Worm (Caenorhabditis elegans) whole organism, L4/young adult: ENCODE data around the gene srd-1.

Source experiments
- W03F9.2 ChIP-seq: fragments of 150-350 bp; optimal IDR thresholded peaks from 2 replicates; lab custom pipeline; 2014; ENCODE audit warnings: missing biosample characterization, missing genetic modification characterization
- dao-5 ChIP-seq: sonication (generic microtip); optimal IDR thresholded peaks from 2 replicates; lab custom pipeline; 2016; ENCODE audit warnings: missing genotype, missing genetic modification characterization, moderate library complexity, missing compliant biosample characterization
- him-1 ChIP-seq: sonication (generic microtip); optimal IDR thresholded peaks from 2 replicates; lab custom pipeline; 2016; ENCODE audit warnings: missing genotype, missing genetic modification reagents, missing genetic modification characterization, missing compliant biosample characterization

Gene srd-1

DNA sequence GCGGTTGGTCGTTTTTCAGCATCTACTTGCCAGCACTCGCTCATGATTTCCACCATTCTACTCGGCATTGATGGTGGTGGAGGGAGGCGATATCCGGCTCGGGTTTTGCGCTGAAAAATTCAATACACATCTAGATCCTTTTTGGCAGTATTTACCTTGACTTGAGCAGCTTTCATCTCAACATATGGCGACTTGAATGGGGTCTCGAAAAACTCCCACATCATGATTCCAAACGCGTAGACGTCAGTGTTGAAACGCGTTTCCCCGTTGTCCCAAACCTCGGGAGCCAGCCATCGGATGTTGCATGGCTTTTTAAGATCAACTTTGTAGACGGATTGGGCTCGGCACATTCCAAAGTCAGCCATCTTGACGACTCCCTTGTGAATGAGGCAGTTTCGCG is 16.0 kb upstream of the srd-1 start:
- TF ChIP-seq dao-5 (no peak), him-1 (tag; lab: Kevin White, UChicago) (no peak), W03F9.2 (tag; lab: Kevin White, UChicago) (no peak)

DNA sequence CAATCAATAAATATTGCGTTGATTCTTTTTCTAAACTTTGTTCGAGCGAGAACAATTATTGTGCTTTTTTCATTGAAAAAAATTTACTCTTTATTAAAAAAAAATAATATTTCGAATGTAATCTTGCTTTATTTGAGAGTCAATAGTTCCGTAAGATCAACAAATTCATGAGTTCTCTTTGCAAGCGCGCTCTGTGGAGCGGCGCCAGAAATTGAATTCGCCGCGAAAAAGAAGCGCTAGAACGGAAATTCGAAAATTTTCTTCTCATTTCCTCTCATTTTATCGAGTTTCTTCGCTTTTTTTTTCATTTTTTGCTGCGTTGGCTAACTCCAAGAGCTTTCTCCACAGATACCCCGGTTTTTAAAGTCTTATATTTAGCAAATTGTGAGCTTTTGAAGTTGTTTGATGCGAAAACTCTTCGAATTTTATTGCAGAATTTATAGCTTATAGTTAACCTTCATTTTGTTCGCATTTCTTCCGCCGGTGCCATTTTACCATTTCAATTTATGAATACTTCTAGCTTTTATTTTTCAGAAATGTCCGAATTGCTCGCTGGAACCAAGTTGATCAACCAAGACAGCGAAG is 14.6 kb upstream of the srd-1 start, which contains the start of gene R05H5.3:
Gene R05H5.3 (plus strand): TSS at position 535 of the 585 bp plus-strand sequence.
- peak; percentile 16 for TF ChIP-seq him-1 (tag; lab: Kevin White, UChicago)
- peak; percentile 49 for TF ChIP-seq W03F9.2 (tag; lab: Kevin White, UChicago)
- no peak for TF ChIP-seq dao-5

DNA sequence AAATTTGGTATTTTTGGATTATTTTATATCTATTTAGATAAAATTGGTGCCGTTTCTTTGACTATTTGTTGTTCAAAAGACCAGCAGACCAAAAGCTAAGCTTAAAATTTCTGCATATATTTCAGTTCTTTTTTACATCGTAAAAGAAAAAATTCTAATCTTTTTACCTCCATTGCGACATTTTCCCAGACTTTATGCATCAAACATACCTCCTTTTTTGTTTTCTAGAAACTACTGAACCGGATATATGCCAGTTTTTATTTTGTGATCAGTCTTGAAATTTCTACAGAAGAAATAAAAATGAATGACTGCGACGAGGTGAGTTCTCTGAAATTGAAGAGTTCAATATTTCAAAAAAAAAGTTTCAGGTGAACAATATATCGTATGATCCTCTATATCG is 12.1 kb upstream of the srd-1 start, which contains the start of gene srb-6:
Gene srb-6 (plus strand): TSS at position 301 of the 400 bp plus-strand sequence.
- TF ChIP-seq him-1 (tag; lab: Kevin White, UChicago) (no peak), W03F9.2 (tag; lab: Kevin White, UChicago) (no peak), dao-5 (no peak)

DNA sequence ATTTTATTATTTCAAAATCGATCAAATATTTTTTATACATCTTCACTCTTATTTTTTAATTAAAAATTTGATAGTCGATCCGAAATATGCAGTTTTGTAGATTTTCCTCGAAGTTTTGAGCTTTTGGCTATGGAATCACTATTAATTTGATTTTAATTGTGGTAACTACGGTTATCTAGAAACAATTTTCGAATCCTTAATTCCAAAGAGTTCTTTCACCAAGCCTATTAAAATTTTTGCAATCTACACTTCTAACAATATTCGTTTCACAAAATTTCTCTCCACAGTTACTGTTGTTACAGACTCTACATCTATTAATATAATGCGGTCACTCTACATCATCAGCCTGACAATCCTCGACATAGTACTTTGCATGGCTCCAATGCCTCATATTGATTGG is 9.7 kb upstream of the srd-1 start, which contains the start of gene R05H5.7:
Gene R05H5.7 (plus strand): TSS at position 301 of the 400 bp plus-strand sequence.
- TF ChIP-seq him-1 (tag; lab: Kevin White, UChicago) (no peak), W03F9.2 (tag; lab: Kevin White, UChicago) (no peak), dao-5 (no peak)

DNA sequence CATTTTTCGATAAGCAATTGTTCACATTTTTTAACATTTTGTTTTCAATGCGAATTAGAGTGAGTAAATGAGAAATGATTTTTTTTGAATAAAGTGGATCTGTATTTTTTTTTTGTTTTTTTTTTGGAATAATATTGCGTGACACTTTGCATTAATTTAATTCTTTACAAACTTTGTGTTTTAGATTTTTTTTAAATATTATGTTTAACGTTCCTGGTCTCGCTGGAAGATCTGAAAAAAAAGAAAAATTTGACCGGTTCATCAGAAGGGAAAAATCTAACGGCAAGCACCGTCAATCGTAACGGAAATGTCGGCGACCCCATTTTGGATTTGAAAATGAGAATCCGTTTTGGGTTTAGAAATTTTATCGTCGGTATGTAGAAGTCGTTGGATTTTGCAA is 6.8 kb upstream of the srd-1 start, which contains the start of gene cdc-25.4:
Gene cdc-25.4 (minus strand): TSS at position 101 of the 400 bp plus-strand sequence.
- no peak for TF ChIP-seq W03F9.2 (tag; lab: Kevin White, UChicago)

DNA sequence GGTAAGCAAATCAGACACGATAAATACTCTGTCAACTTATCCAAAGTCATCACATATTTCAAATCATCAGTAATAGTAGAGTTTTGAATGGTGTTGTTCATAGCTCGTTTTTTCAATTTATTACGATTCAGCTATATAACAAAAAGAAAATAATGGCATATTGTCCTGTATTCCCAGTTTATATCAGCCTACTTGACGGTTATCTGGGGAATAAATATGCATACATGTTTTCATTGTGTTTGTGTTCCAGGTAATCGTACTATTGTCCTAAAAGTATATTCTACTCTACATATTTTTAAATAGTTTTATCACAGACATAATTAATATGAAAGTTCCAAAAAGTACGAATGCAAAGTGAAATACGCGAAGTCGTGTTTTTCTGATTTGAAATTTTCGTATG is 5.3 kb upstream of the srd-1 start, which contains the start of gene srd-2:
Gene srd-2 (minus strand): TSS at position 101 of the 400 bp plus-strand sequence.
- TF ChIP-seq W03F9.2 (tag; lab: Kevin White, UChicago) = no peak
- no peak for TF ChIP-seq dao-5
- TF ChIP-seq him-1 (tag; lab: Kevin White, UChicago) = no peak

DNA sequence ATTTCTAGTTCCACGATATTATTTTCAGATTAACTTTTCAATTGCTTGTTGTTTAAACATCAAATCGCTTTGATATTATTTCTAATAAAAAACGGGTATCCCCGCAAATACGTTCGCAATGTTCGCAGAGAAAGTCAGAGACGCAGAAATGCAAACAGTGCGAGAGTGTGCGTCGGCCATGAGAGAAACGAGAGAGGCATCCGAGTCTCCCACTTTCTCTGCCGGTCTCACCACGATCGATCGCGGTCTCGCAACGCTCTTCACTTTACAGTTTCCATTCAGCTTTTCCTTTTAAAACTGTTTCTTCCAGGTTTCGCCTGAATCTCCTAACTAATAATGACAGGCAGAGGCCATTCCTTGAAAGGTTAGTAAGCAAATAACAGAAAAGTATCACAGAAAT is 8.2 kb downstream of the srd-1 start, which contains the start of gene F33H1.4:
Gene F33H1.4 (plus strand): TSS at position 311 of the 400 bp plus-strand sequence.
- TF ChIP-seq him-1 (tag; lab: Kevin White, UChicago) (peak; percentile 22), dao-5 (no peak)

DNA sequence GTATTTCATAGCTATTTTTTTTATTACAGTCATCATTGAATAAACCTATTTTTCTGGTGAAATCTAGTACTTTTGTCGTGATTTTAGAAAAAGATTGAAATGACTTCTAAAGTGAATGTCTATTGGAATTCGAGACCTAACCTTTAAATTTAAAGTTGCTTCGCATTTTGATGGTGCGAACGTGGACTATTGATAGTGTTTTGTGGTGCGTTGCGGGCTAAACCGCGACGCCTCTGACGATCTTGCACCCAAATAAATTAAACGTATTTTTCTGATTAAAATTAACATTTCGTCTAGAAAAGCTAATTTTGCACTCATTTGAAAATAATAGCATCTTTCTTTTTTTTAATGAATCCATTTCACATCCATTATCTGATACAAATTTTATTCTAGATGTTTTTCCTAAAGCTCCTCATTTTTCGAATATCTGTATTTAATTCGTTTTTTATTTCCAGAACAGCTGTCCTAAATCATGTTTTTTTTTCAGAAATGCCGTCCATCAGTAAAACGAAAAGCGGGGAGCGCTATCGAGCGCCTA is 10.0 kb downstream of the srd-1 start, which contains the start of gene wbp-11:
Gene wbp-11 (plus strand): TSS at position 488 of the 538 bp plus-strand sequence.
- TF ChIP-seq dao-5 (no peak), W03F9.2 (tag; lab: Kevin White, UChicago) (no peak), him-1 (tag; lab: Kevin White, UChicago) (no peak)

DNA sequence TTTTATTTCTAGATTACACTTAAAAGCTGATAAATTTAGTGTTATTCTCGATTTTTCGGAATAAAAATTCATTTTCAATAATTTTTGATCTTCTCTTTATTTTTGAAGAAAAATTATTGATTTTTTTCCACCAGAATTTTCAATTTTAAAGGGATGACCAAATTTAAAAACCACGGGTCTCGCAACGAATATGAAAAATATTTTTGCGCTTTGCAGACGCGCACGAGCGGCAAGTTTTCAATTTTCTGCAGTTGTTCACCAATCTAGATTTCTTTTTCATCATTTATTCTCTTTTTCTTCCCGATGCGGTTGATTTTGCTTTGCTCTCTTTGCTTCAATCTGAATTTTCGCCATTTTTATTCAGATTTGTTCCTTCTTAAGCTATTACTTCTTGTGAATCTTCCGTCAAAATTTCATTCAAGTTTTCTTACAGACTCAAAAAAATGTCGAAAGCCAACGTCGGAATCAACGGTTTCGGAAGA is 11.7 kb downstream of the srd-1 start, which contains the start of gene gpd-4:
Gene gpd-4 (plus strand): TSS at position 432 of the 482 bp plus-strand sequence.
- no peak for TF ChIP-seq dao-5

DNA sequence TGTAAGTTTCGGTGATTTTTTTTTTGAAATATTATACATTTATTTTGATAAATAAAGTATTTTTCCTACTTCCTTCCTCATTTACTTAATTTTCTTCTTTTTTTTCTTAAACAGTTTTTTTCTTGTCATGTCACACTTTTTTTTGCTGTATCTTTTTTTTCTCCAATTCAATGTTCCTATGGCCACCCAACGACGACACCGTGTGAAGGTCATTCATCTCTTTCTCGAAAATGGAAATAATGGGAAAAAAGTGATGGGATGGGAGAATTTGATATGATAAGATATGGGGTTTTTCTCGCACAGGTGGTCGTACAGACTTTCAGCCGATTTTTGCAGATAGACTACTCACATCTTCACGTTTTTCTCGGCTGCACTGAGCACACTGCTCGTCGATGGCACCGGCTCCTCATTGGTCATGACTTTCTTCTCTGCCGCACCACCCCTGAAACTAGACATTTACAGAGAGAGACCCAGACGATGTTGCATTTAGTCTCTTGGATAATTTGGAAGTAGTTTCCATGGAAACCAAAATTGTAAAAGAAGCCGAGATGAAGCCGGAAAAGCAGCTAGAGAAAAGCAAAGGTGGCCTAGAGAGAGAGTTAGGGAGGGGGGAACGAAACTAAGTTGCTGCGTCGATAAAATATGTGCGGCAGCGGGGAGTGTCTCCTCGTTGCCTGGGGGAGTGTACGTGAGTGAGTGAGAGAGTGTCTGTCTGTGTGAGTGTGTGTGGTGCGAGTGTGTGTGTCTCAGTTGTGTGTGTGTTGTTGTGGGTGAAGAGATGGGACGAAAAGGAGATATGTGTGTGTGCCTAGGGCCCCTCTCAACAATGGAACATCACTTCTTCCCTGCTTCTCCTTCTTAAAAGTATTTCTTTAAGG is 13.4 kb downstream of the srd-1 start, which contains the start of gene daf-19:
Gene daf-19 (minus strand): TSS at position 442 of the 878 bp plus-strand sequence.
- TF ChIP-seq dao-5 = no peak
- TF ChIP-seq him-1 (tag; lab: Kevin White, UChicago) = peak; percentile 35

DNA sequence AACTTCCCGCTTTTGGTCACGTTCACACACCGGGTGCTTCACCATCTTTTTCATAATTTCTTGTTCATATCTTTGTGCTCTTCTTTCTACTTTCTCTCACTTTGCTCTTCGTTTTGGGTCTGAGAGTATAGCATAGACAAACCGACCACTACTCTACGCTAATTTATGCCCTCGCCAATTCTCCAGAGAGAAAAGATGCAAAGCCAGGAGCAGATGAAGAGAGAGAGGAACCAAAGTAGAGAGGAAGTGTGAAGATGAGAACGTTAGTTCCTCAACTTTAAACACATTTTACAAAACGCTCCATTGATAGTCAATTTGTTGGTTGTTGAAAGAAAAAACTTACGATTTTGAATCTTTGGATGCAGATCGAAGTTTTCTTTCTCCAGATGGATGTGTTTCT is 14.8 kb downstream of the srd-1 start:
- TF ChIP-seq dao-5 (no peak), him-1 (tag; lab: Kevin White, UChicago) (no peak), W03F9.2 (tag; lab: Kevin White, UChicago) (no peak)

DNA sequence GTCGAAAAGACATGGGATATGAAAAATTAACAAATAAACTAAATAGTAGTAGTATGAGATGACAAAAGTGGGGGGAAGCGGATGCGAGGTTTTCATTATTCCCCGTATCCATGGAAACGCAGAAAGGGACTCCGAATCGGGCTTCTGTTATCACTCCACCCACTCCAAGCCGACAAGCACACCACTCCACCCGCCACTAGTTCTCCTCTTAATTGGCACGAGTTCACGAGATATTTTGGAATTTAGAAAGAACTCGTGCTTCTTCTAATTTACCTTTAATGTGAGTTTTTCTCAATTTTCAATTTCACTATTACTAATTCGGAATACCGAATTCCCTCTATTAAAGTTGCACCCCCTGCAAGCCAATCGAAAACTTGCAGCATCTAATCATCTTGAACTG is 16.2 kb downstream of the srd-1 start:
- TF ChIP-seq W03F9.2 (tag; lab: Kevin White, UChicago) = no peak
- TF ChIP-seq him-1 (tag; lab: Kevin White, UChicago) = no peak
- no peak for TF ChIP-seq dao-5

DNA sequence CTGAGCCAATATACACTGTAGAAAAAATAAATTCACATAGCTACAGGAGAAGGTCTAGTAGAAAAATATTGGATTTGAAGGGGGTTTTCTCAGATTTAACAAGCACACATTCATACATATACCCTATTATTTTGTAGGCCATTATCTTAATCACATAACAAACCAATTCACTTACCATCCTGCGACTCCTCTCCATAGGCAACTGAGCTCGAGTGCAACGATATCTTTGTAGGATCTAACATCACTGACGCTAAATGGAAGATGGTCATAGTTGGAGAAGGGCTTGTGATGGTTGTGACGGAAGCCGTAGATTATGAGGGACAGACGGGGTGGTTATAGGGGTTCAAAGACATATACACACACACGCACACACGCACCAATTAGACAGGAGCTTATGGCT is 18.4 kb downstream of the srd-1 start:
- TF ChIP-seq W03F9.2 (tag; lab: Kevin White, UChicago) = no peak
- TF ChIP-seq him-1 (tag; lab: Kevin White, UChicago) = no peak
- no peak for TF ChIP-seq dao-5

DNA sequence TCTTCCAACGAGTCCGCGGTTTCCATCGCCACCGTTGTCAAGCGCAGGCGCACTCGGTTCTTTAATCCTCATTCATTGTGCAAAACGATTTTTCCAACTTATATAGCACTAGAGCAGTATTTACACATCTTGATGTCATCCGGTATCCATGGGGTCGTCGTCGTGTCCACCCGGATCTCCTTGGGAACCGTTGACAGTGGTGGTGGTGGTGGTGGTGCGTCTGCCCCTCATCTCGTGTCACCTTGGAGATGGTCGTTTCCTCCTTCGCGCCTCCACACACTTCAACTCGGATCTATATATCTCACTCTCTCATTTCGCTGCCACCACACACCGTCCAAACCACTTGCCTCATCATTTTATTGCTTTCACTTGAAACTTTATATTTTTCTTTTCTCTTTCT is 19.7 kb downstream of the srd-1 start:
- no peak for TF ChIP-seq dao-5
- no peak for TF ChIP-seq W03F9.2 (tag; lab: Kevin White, UChicago)
- no peak for TF ChIP-seq him-1 (tag; lab: Kevin White, UChicago)
